Worm (Caenorhabditis elegans) whole organism, late embryonic: ENCODE data around the gene memi-2.
A peak's percentile ranks its signal among the peaks of the same experiment; 100 is the strongest.

ENCODE experiments used
- F13H6.1 ChIP-seq: sonication (generic microtip); optimal IDR thresholded peaks from 2 replicates; lab custom pipeline; 2016; ENCODE audit warnings: missing genetic modification characterization, missing compliant biosample characterization
- K09A11.1 ChIP-seq: sonication (generic microtip); optimal IDR thresholded peaks from 2 replicates; lab custom pipeline; 2017; ENCODE audit warnings: antibody characterized with exemption, mild to moderate bottlenecking, missing genetic modification characterization, missing compliant biosample characterization; ENCODE audit not compliant: insufficient read depth
- T23F11.4 ChIP-seq: fragments of 200-800 bp; sonication (Bioruptor generic); optimal IDR thresholded peaks from 2 replicates; lab custom pipeline; 2018; ENCODE audit warnings: mild to moderate bottlenecking, missing genetic modification characterization, missing compliant biosample characterization
- ahr-1 ChIP-seq: sonication (generic microtip); optimal IDR thresholded peaks from 2 replicates; lab custom pipeline; 2016; ENCODE audit warnings: missing genetic modification characterization, missing compliant biosample characterization
- ama-1 ChIP-seq: fragments of 150-350 bp; optimal IDR thresholded peaks from 2 replicates; lab custom pipeline; 2014
- ceh-18 ChIP-seq: sonication (generic microtip); optimal IDR thresholded peaks from 2 replicates; lab custom pipeline; 2016; ENCODE audit warnings: missing genetic modification characterization, missing compliant biosample characterization
- ceh-2 ChIP-seq: sonication (generic microtip); optimal IDR thresholded peaks from 2 replicates; lab custom pipeline; 2016; ENCODE audit warnings: missing genotype, missing genetic modification characterization, missing compliant biosample characterization
- ceh-24 ChIP-seq: sonication (generic microtip); optimal IDR thresholded peaks from 2 replicates; lab custom pipeline; 2016; ENCODE audit warnings: mild to moderate bottlenecking, missing genetic modification characterization, missing compliant biosample characterization
- ceh-30 ChIP-seq: fragments of 150-350 bp; optimal IDR thresholded peaks from 2 replicates; lab custom pipeline; 2014; ENCODE audit warnings: missing biosample characterization, missing genetic modification characterization
- ceh-34 ChIP-seq: sonication (generic microtip); optimal IDR thresholded peaks from 2 replicates; lab custom pipeline; 2016; ENCODE audit warnings: mild to moderate bottlenecking, missing genetic modification characterization, missing compliant biosample characterization
- ceh-48 ChIP-seq: sonication (generic microtip); optimal IDR thresholded peaks from 2 replicates; lab custom pipeline; 2016; ENCODE audit warnings: missing genetic modification characterization, inconsistent platforms, missing compliant biosample characterization
- ceh-9 ChIP-seq: sonication (generic microtip); optimal IDR thresholded peaks from 2 replicates; lab custom pipeline; 2016; ENCODE audit warnings: mild to moderate bottlenecking, missing genetic modification characterization, inconsistent platforms, missing compliant biosample characterization
- che-1 ChIP-seq: sonication (generic microtip); optimal IDR thresholded peaks from 2 replicates; lab custom pipeline; 2016; ENCODE audit warnings: mild to moderate bottlenecking, missing genetic modification characterization, missing compliant biosample characterization
- elt-2 ChIP-seq: sonication (generic microtip); optimal IDR thresholded peaks from 2 replicates; lab custom pipeline; 2016; ENCODE audit warnings: missing genetic modification reagents, missing genetic modification characterization, missing compliant biosample characterization
- ets-4 ChIP-seq: sonication (generic microtip); optimal IDR thresholded peaks from 2 replicates; lab custom pipeline; 2016; ENCODE audit warnings: missing genetic modification characterization, missing compliant biosample characterization
- fax-1 ChIP-seq: sonication (generic microtip); optimal IDR thresholded peaks from 2 replicates; lab custom pipeline; 2016; ENCODE audit warnings: missing genotype, missing genetic modification characterization, missing compliant biosample characterization
- gmeb-2 ChIP-seq: sonication (generic microtip); optimal IDR thresholded peaks from 2 replicates; lab custom pipeline; 2016; ENCODE audit warnings: missing genetic modification characterization, inconsistent platforms, missing compliant biosample characterization
- hlh-13 ChIP-seq: fragments of 200-800 bp; sonication (Bioruptor generic); optimal IDR thresholded peaks from 2 replicates; lab custom pipeline; 2018; ENCODE audit warnings: mild to moderate bottlenecking, missing genetic modification characterization, missing compliant biosample characterization
- hlh-30 ChIP-seq: sonication (generic microtip); optimal IDR thresholded peaks from 2 replicates; lab custom pipeline; 2017; ENCODE audit warnings: antibody characterized with exemption, missing genetic modification characterization, missing compliant biosample characterization; ENCODE audit not compliant: insufficient read depth
- hlh-8 ChIP-seq: sonication (generic microtip); optimal IDR thresholded peaks from 2 replicates; lab custom pipeline; 2016; ENCODE audit warnings: missing genotype, missing genetic modification characterization, missing compliant biosample characterization
- lim-6 ChIP-seq: sonication (generic microtip); optimal IDR thresholded peaks from 2 replicates; lab custom pipeline; 2016; ENCODE audit warnings: missing genetic modification characterization, missing compliant biosample characterization
- mec-3 ChIP-seq: sonication (generic microtip); optimal IDR thresholded peaks from 2 replicates; lab custom pipeline; 2016; ENCODE audit warnings: borderline replicate concordance, missing genetic modification characterization, missing compliant biosample characterization
- nfya-1 ChIP-seq: sonication (generic microtip); optimal IDR thresholded peaks from 2 replicates; lab custom pipeline; 2017; ENCODE audit warnings: missing genetic modification characterization, mild to moderate bottlenecking, missing compliant biosample characterization, antibody characterized with exemption, moderate library complexity
- nhr-11 ChIP-seq: fragments of 150-350 bp; optimal IDR thresholded peaks from 2 replicates; lab custom pipeline; 2014; ENCODE audit warnings: missing biosample characterization, missing genetic modification characterization
- npax-4 ChIP-seq: sonication (generic microtip); optimal IDR thresholded peaks from 2 replicates; lab custom pipeline; 2016; ENCODE audit warnings: missing genetic modification characterization, missing compliant biosample characterization
- odd-2 ChIP-seq: sonication (generic microtip); optimal IDR thresholded peaks from 2 replicates; lab custom pipeline; 2017; ENCODE audit warnings: antibody characterized with exemption, mild to moderate bottlenecking, missing genetic modification characterization, missing compliant biosample characterization
- pag-3 ChIP-seq: sonication (generic microtip); optimal IDR thresholded peaks from 2 replicates; lab custom pipeline; 2016; ENCODE audit warnings: missing compliant biosample characterization, missing genetic modification characterization, borderline replicate concordance
- pat-9 ChIP-seq: fragments of 200-800 bp; sonication (Bioruptor generic); optimal IDR thresholded peaks from 2 replicates; lab custom pipeline; 2018; ENCODE audit warnings: mild to moderate bottlenecking, missing genetic modification characterization, moderate library complexity, missing compliant biosample characterization
- pax-1 ChIP-seq: fragments of 150-350 bp; optimal IDR thresholded peaks from 2 replicates; lab custom pipeline; 2014; ENCODE audit warnings: missing biosample characterization, missing genetic modification characterization
- pqm-1 ChIP-seq: sonication (generic microtip); optimal IDR thresholded peaks from 2 replicates; lab custom pipeline; 2016; ENCODE audit warnings: missing genetic modification characterization, missing compliant biosample characterization
- pros-1 ChIP-seq: fragments of 150-350 bp; optimal IDR thresholded peaks from 2 replicates; lab custom pipeline; 2014; ENCODE audit warnings: missing biosample characterization, missing genetic modification reagents, missing genetic modification characterization
- rnt-1 ChIP-seq: sonication (generic microtip); optimal IDR thresholded peaks from 2 replicates; lab custom pipeline; 2016; ENCODE audit warnings: missing genetic modification characterization, missing compliant biosample characterization
- sox-4 ChIP-seq: sonication (generic microtip); optimal IDR thresholded peaks from 2 replicates; lab custom pipeline; 2017; ENCODE audit warnings: mild to moderate bottlenecking, missing genetic modification characterization, inconsistent platforms, missing compliant biosample characterization
- syd-9 ChIP-seq: sonication (generic microtip); optimal IDR thresholded peaks from 2 replicates; lab custom pipeline; 2016; ENCODE audit warnings: mild to moderate bottlenecking, missing genetic modification characterization, moderate library complexity, missing compliant biosample characterization
- tbx-7 ChIP-seq: sonication (generic microtip); optimal IDR thresholded peaks from 2 replicates; lab custom pipeline; 2016; ENCODE audit warnings: missing genotype, missing genetic modification characterization, missing compliant biosample characterization
- unc-42 ChIP-seq: sonication (generic microtip); optimal IDR thresholded peaks from 2 replicates; lab custom pipeline; 2016; ENCODE audit warnings: missing genotype, missing genetic modification characterization, missing compliant biosample characterization
- unc-86 ChIP-seq: sonication (generic microtip); optimal IDR thresholded peaks from 2 replicates; lab custom pipeline; 2016; ENCODE audit warnings: missing genetic modification characterization, missing compliant biosample characterization
- zip-5 ChIP-seq: sonication (generic microtip); optimal IDR thresholded peaks from 2 replicates; lab custom pipeline; 2016; ENCODE audit warnings: missing genetic modification characterization, missing compliant biosample characterization
- ztf-16 ChIP-seq: sonication (generic microtip); optimal IDR thresholded peaks from 2 replicates; lab custom pipeline; 2017; ENCODE audit warnings: missing genetic modification characterization, missing compliant biosample characterization

memi-2 gene

ce11 chrIV:13415739-13416271, 15.5 kb upstream of the memi-2 start, which contains the start of the genes pik-1 and aptf-2:
pik-1 (plus strand) TSS chrIV:13416041.
aptf-2 (minus strand) TSS chrIV:13416051.
- TF ChIP-seq ztf-16 (tag; lab: Kevin White, UChicago) (no peak), elt-2 (tag; lab: Kevin White, UChicago) (no peak), gmeb-2 (tag; lab: Kevin White, UChicago) (no peak), odd-2 (tag; lab: Kevin White, UChicago) (no peak), pag-3 (tag; lab: Kevin White, UChicago) (no peak), ceh-18 (tag; lab: Kevin White, UChicago) (no peak), zip-5 (tag; lab: Kevin White, UChicago) (no peak), hlh-13 (no peak), unc-42 (tag; lab: Kevin White, UChicago) (no peak), pros-1 (tag; lab: Kevin White, UChicago) (no peak), pat-9 (tag; lab: Kevin White, UChicago) (no peak), nhr-11 (no peak), hlh-8 (tag; lab: Kevin White, UChicago) (no peak), syd-9 (tag; lab: Kevin White, UChicago) (no peak)

ce11 chrIV:13412845-13413383, 12.6 kb upstream of the memi-2 start, which contains the start of gene gcl-1:
gcl-1 (minus strand) TSS chrIV:13412895.
- TF ChIP-seq nfya-1 (peak; percentile 11), elt-2 (tag; lab: Kevin White, UChicago) (no peak), che-1 (tag; lab: Kevin White, UChicago) (no peak), tbx-7 (tag; lab: Kevin White, UChicago) (no peak), lim-6 (tag; lab: Kevin White, UChicago) (no peak), ceh-48 (no peak), ceh-9 (tag; lab: Kevin White, UChicago) (no peak), mec-3 (tag; lab: Kevin White, UChicago) (no peak), hlh-30 (tag; lab: Kevin White, UChicago) (peak; percentile 55), ceh-30 (no peak), fax-1 (tag; lab: Kevin White, UChicago) (no peak), ceh-18 (tag; lab: Kevin White, UChicago) (no peak), hlh-8 (tag; lab: Kevin White, UChicago) (peak; percentile 13), pax-1 (tag; lab: Kevin White, UChicago) (no peak), npax-4 (tag; lab: Kevin White, UChicago) (no peak)

ce11 chrIV:13408018-13408417, 7.7 kb upstream of the memi-2 start, which contains the start of gene Y62E10A.19:
Y62E10A.19 (minus strand) TSS chrIV:13408306.
- TF ChIP-seq ceh-9 (tag; lab: Kevin White, UChicago), result no peak
- no peak for TF ChIP-seq sox-4 (tag; lab: Kevin White, UChicago)
- TF ChIP-seq ceh-24 (tag; lab: Kevin White, UChicago), result no peak
- no peak for TF ChIP-seq ztf-16 (tag; lab: Kevin White, UChicago)
- TF ChIP-seq T23F11.4 (GFP tag; lab: Kevin White, UChicago), result no peak
- TF ChIP-seq hlh-13, result no peak
- no peak for TF ChIP-seq ets-4 (tag; lab: Kevin White, UChicago)
- no peak for TF ChIP-seq K09A11.1 (tag; lab: Kevin White, UChicago)
- TF ChIP-seq pat-9 (tag; lab: Kevin White, UChicago), result no peak
- TF ChIP-seq ceh-2, result no peak
- no peak for TF ChIP-seq pqm-1
- no peak for TF ChIP-seq unc-42 (tag; lab: Kevin White, UChicago)
- no peak for TF ChIP-seq tbx-7 (tag; lab: Kevin White, UChicago)
- no peak for TF ChIP-seq ceh-34 (tag; lab: Kevin White, UChicago)
- no peak for TF ChIP-seq rnt-1 (tag; lab: Kevin White, UChicago)
- no peak for TF ChIP-seq F13H6.1 (tag; lab: Kevin White, UChicago)
- no peak for TF ChIP-seq ama-1 (lab: Kevin White, UChicago)
- no peak for TF ChIP-seq ahr-1 (tag; lab: Kevin White, UChicago)
- no peak for TF ChIP-seq ceh-18 (tag; lab: Kevin White, UChicago)
- TF ChIP-seq unc-86 (tag; lab: Kevin White, UChicago), result no peak
